Fruit fly (Drosophila melanogaster): ENCODE results near the gene CG5149.

dm6 chr2L:7433337-7433956 lies 45.4 kb upstream of the CG5149 start, which contains the start of gene CG5958:
- TF ChIP-seq zen (tag; optimal IDR thresholded peaks at IDR 0.05) (no peak), Pdp1 (GFP tag; optimal IDR thresholded peaks at IDR 0.05) (peak in 1 of 2 experiments; percentile 33), seq (GFP tag; IDR thresholded peaks at IDR 0.05) (no peak), CG1792 (GFP tag; optimal IDR thresholded peaks at IDR 0.05) (no peak), Poxn (GFP tag; IDR thresholded peaks at IDR 0.05) (no peak)

Data from whole organism, embryonic.